Worm (Caenorhabditis elegans) whole organism, mixed stage, embryonic: Measurements from ENCODE around the gene rbm-28.
A peak's percentile ranks its signal among the peaks of the same experiment; 100 is the strongest.

Source experiments
- M03D4.4 ChIP-seq: sonication (generic microtip); optimal IDR thresholded peaks from 2 replicates; lab custom pipeline; 2017; ENCODE audit warnings: mild to moderate bottlenecking, missing genetic modification characterization, missing compliant biosample characterization
- bed-3 ChIP-seq: fragments of 200-800 bp; sonication (Bioruptor generic); optimal IDR thresholded peaks from 3 replicates; lab custom pipeline; 2018; ENCODE audit warnings: mild to moderate bottlenecking, missing genetic modification characterization, moderate library complexity, missing compliant biosample characterization
- blmp-1 ChIP-seq: fragments of 150-350 bp; optimal IDR thresholded peaks from 2 replicates; lab custom pipeline; 2014; ENCODE audit warnings: missing biosample characterization, missing genetic modification characterization
- ceh-39 ChIP-seq: fragments of 150-350 bp; optimal IDR thresholded peaks from 2 replicates; lab custom pipeline; 2014; ENCODE audit warnings: missing biosample characterization, missing genetic modification characterization
- ceh-43 ChIP-seq: fragments of 200-800 bp; sonication (Bioruptor generic); optimal IDR thresholded peaks from 2 replicates; lab custom pipeline; 2018; ENCODE audit warnings: mild to moderate bottlenecking, missing genetic modification characterization, moderate library complexity, missing compliant biosample characterization
- ceh-83 ChIP-seq: fragments of 200-800 bp; sonication (Bioruptor generic); optimal IDR thresholded peaks from 2 replicates; lab custom pipeline; 2018; ENCODE audit warnings: mild to moderate bottlenecking, missing genetic modification characterization, missing compliant biosample characterization
- ces-1 ChIP-seq: fragments of 150-350 bp; optimal IDR thresholded peaks from 2 replicates; lab custom pipeline; 2014; ENCODE audit warnings: missing biosample characterization, missing genetic modification reagents, missing genetic modification characterization
- cnd-1 ChIP-seq: fragments of 200-800 bp; sonication (Bioruptor generic); optimal IDR thresholded peaks from 2 replicates; lab custom pipeline; 2018; ENCODE audit warnings: mild to moderate bottlenecking, missing genetic modification characterization, missing compliant biosample characterization
- drap-1 ChIP-seq: fragments of 200-800 bp; sonication (Bioruptor generic); optimal IDR thresholded peaks from 3 replicates; lab custom pipeline; 2018; ENCODE audit warnings: mild to moderate bottlenecking, missing genetic modification characterization, missing compliant biosample characterization
- elt-1 ChIP-seq: sonication (generic microtip); optimal IDR thresholded peaks from 2 replicates; lab custom pipeline; 2017; ENCODE audit warnings: missing genetic modification characterization, mild to moderate bottlenecking, missing compliant biosample characterization, antibody characterized with exemption, moderate library complexity, borderline replicate concordance; ENCODE audit not compliant: insufficient read depth
- elt-3 ChIP-seq: fragments of 150-350 bp; optimal IDR thresholded peaks from 2 replicates; lab custom pipeline; 2014; ENCODE audit warnings: missing biosample characterization, missing genetic modification characterization
- flh-1 ChIP-seq: fragments of 200-800 bp; sonication (Bioruptor generic); optimal IDR thresholded peaks from 2 replicates; lab custom pipeline; 2018; ENCODE audit warnings: mild to moderate bottlenecking, missing genetic modification characterization, moderate library complexity, missing compliant biosample characterization
- ham-2 ChIP-seq: fragments of 200-800 bp; sonication (Bioruptor generic); optimal IDR thresholded peaks from 2 replicates; lab custom pipeline; 2018; ENCODE audit warnings: mild to moderate bottlenecking, missing genetic modification characterization, missing compliant biosample characterization
- hlh-1 ChIP-seq: fragments of 150-350 bp; optimal IDR thresholded peaks from 2 replicates; lab custom pipeline; 2014; ENCODE audit warnings: missing biosample characterization, missing genetic modification reagents, missing genetic modification characterization
- lin-13 ChIP-seq: fragments of 150-350 bp; optimal IDR thresholded peaks from 2 replicates; lab custom pipeline; 2014; ENCODE audit warnings: missing biosample characterization, missing genetic modification characterization
- lin-32 ChIP-seq: fragments of 200-800 bp; sonication (Bioruptor generic); optimal IDR thresholded peaks from 2 replicates; lab custom pipeline; 2018; ENCODE audit warnings: mild to moderate bottlenecking, missing genetic modification characterization, missing compliant biosample characterization
- lsy-2 ChIP-seq: fragments of 150-350 bp; optimal IDR thresholded peaks from 2 replicates; lab custom pipeline; 2014; ENCODE audit warnings: missing biosample characterization, missing genetic modification characterization
- mab-5 ChIP-seq: fragments of 150-350 bp; optimal IDR thresholded peaks from 2 replicates; lab custom pipeline; 2014; ENCODE audit warnings: missing biosample characterization, missing genetic modification characterization
- mep-1 ChIP-seq: fragments of 150-350 bp; optimal IDR thresholded peaks from 2 replicates; lab custom pipeline; 2017; ENCODE audit warnings: missing biosample characterization, missing genetic modification reagents, missing genetic modification characterization, inconsistent platforms
- mls-2 ChIP-seq: sonication (generic microtip); optimal IDR thresholded peaks from 2 replicates; lab custom pipeline; 2016; ENCODE audit warnings: mild to moderate bottlenecking, missing genetic modification characterization, moderate library complexity, missing compliant biosample characterization
- nhr-12 ChIP-seq: fragments of 150-350 bp; optimal IDR thresholded peaks from 2 replicates; lab custom pipeline; 2014; ENCODE audit warnings: missing biosample characterization, missing genetic modification characterization
- nhr-2 ChIP-seq: fragments of 150-350 bp; optimal IDR thresholded peaks from 2 replicates; lab custom pipeline; 2014; ENCODE audit warnings: missing biosample characterization, missing genetic modification characterization
- nhr-237 ChIP-seq: fragments of 150-350 bp; optimal IDR thresholded peaks from 2 replicates; lab custom pipeline; 2014; ENCODE audit warnings: missing biosample characterization, missing genetic modification characterization
- nhr-28 ChIP-seq: fragments of 150-350 bp; optimal IDR thresholded peaks from 2 replicates; lab custom pipeline; 2014; ENCODE audit warnings: missing biosample characterization, missing genetic modification characterization
- nhr-76 ChIP-seq: sonication (generic microtip); optimal IDR thresholded peaks from 2 replicates; lab custom pipeline; 2017; ENCODE audit warnings: missing biosample characterization, missing genetic modification characterization
- pha-4 ChIP-seq: fragments of 150-350 bp; optimal IDR thresholded peaks from 2 replicates; lab custom pipeline; 2018; ENCODE audit warnings: missing biosample characterization, missing genetic modification reagents, missing genetic modification characterization
- sem-2 ChIP-seq: fragments of 200-800 bp; sonication (Bioruptor generic); optimal IDR thresholded peaks from 2 replicates; lab custom pipeline; 2018; ENCODE audit warnings: mild to moderate bottlenecking, missing genetic modification characterization, missing compliant biosample characterization
- snpc-4 ChIP-seq: fragments of 150-350 bp; optimal IDR thresholded peaks from 2 replicates; lab custom pipeline; 2014; ENCODE audit warnings: missing biosample characterization, missing genetic modification characterization
- sptf-1 ChIP-seq: sonication (generic microtip); optimal IDR thresholded peaks from 2 replicates; lab custom pipeline; 2017; ENCODE audit warnings: mild to moderate bottlenecking, missing genetic modification characterization, moderate library complexity, missing compliant biosample characterization
- tbx-8 ChIP-seq: fragments of 200-800 bp; sonication (Bioruptor generic); optimal IDR thresholded peaks from 2 replicates; lab custom pipeline; 2018; ENCODE audit warnings: mild to moderate bottlenecking, missing genetic modification characterization, moderate library complexity, missing compliant biosample characterization
- unc-120 ChIP-seq: sonication (generic microtip); optimal IDR thresholded peaks from 2 replicates; lab custom pipeline; 2017; ENCODE audit warnings: missing genetic modification characterization, missing compliant biosample characterization; ENCODE audit not compliant: poor library complexity, severe bottlenecking
- unc-39 ChIP-seq: fragments of 150-350 bp; optimal IDR thresholded peaks from 2 replicates; lab custom pipeline; 2014; ENCODE audit warnings: missing biosample characterization, missing genetic modification characterization
- unc-62 ChIP-seq: fragments of 150-350 bp; optimal IDR thresholded peaks from 2 replicates; lab custom pipeline; 2014; ENCODE audit warnings: missing biosample characterization, missing genetic modification reagents, missing genetic modification characterization
- zip-8 ChIP-seq: fragments of 150-350 bp; optimal IDR thresholded peaks from 2 replicates; lab custom pipeline; 2014; ENCODE audit warnings: missing biosample characterization, missing genetic modification characterization
- ztf-11 ChIP-seq: fragments of 150-350 bp; optimal IDR thresholded peaks from 2 replicates; lab custom pipeline; 2014; ENCODE audit warnings: missing biosample characterization, missing genetic modification characterization

Gene rbm-28

DNA sequence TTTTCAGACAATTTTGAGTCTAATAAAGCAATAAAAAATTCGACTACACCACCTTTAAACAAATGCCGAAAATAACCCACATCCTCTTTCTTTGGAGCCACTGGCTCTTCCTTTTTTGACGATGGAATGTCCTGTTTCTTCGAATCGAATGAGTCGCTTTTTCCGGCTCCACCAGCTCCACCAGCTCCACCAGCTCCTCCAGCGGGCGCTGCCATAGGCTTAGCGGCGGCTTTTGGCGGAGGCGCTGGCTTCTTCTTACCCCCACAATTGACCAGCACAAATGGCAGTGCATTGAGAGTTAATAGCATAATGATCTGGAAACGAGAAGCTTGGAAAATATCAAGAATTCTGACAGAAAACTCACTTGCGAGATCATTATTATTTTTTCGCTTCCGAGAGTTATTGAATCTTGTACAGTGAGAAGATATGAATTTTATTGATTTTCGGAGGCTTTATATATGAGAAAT is 19.7 kb downstream of the rbm-28 start, which contains the start of gene Y53F4A.2:
Gene Y53F4A.2 (minus strand): TSS at position 417 of the 467 bp plus-strand sequence.
- TF ChIP-seq lin-13: no peak
- TF ChIP-seq nhr-2: no peak
- TF ChIP-seq unc-120 (tag; lab: Kevin White, UChicago): no peak
- no peak for TF ChIP-seq unc-39 (tag; lab: Kevin White, UChicago)
- TF ChIP-seq unc-62 (GFP tag; lab: Kevin White, UChicago): no peak
- TF ChIP-seq ceh-43 (GFP tag; lab: Kevin White, UChicago): no peak
- no peak for TF ChIP-seq flh-1 (GFP tag; lab: Kevin White, UChicago)
- no peak for TF ChIP-seq pha-4 (tag; lab: Kevin White, UChicago)

DNA sequence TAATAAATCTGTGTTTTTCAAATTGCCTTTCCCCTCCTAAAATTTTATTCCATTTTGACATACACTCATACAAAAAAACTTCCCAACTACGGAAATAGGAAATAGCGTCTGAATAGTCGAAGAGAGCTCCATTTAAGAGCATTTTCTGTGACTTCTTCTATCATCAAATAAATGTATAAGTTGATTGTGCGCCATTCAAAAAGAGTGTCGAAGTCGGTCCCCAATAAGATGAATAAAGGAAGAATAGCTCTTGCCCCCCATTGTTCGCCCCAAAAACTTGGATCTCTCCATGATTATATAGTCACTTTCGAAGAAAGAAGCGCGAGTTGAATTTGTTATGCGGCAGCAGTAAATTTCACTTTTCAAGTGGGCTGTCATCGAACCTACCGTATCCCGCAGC is 35.5 kb downstream of the rbm-28 start:
- TF ChIP-seq blmp-1 (tag; lab: Kevin White, UChicago) (no peak), sem-2 (GFP tag; lab: Kevin White, UChicago) (no peak), nhr-12 (tag; lab: Kevin White, UChicago) (no peak), ces-1 (GFP tag; lab: Kevin White, UChicago) (peak; percentile 50), tbx-8 (no peak)

DNA sequence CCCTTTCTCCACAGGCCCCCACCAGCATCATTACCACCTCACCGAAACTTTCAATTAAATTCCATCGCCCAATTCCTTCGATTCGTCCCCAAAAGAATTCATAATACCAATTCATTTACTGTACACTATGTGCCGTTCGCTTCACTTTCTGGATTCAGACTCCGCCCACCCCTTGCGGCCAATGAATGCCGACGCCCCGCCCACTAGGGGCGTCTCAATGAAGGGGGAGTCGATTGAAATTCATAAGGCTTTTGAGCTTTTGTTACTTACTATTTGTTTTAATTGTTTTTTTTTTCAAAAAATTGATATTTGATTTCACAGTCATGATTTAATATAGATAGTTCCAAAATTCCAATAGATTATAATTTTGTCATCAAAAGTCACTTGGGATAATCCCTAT is 39.4 kb downstream of the rbm-28 start:
- TF ChIP-seq flh-1 (GFP tag; lab: Kevin White, UChicago) (no peak), nhr-28 (no peak), elt-3 (tag; lab: Kevin White, UChicago) (no peak), cnd-1 (tag; lab: Kevin White, UChicago) (no peak), nhr-12 (tag; lab: Kevin White, UChicago) (no peak), blmp-1 (tag; lab: Kevin White, UChicago) (no peak), ces-1 (GFP tag; lab: Kevin White, UChicago) (no peak), lin-13 (no peak), pha-4 (tag; lab: Kevin White, UChicago) (no peak), nhr-2 (no peak), sptf-1 (tag; lab: Kevin White, UChicago) (no peak), elt-1 (tag; lab: Kevin White, UChicago) (no peak), ceh-43 (GFP tag; lab: Kevin White, UChicago) (no peak), ztf-11 (tag; lab: Kevin White, UChicago) (no peak), ceh-39 (tag; lab: Kevin White, UChicago) (no peak), tbx-8 (no peak), nhr-76 (tag; lab: Kevin White, UChicago) (no peak), M03D4.4 (tag; lab: Kevin White, UChicago) (no peak), snpc-4 (tag; lab: Kevin White, UChicago) (no peak), nhr-237 (tag; lab: Kevin White, UChicago) (no peak)

DNA sequence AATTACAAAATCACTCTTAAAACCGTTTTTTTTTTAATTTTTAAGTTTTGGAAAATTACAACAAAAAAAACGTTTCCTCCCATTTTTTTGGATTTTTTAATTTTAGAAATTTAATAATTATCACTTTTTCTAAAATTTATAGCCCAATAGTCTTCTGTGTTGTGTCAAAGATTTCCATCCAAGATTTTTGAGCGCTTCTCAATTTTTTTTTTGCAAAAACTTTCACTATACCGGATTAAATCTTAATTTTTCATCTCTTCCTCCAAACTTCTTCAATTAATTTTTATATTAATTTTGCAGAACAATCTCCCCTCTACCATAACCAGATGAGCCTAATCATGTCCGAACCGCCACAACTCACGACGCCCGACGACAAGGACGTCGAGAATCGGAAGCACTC is 45.1 kb downstream of the rbm-28 start, which contains the start of gene cog-1:
Gene cog-1 (plus strand): TSS at position 301 of the 400 bp plus-strand sequence.
- TF ChIP-seq nhr-2: no peak
- no peak for TF ChIP-seq sptf-1 (tag; lab: Kevin White, UChicago)
- no peak for TF ChIP-seq ces-1 (GFP tag; lab: Kevin White, UChicago)
- no peak for TF ChIP-seq mep-1 (tag; lab: Kevin White, UChicago)
- TF ChIP-seq nhr-237 (tag; lab: Kevin White, UChicago): no peak
- no peak for TF ChIP-seq mab-5 (tag; lab: Kevin White, UChicago)
- no peak for TF ChIP-seq elt-1 (tag; lab: Kevin White, UChicago)
- TF ChIP-seq snpc-4 (tag; lab: Kevin White, UChicago): no peak
- TF ChIP-seq cnd-1 (tag; lab: Kevin White, UChicago): no peak
- no peak for TF ChIP-seq nhr-28
- TF ChIP-seq flh-1 (GFP tag; lab: Kevin White, UChicago): no peak
- no peak for TF ChIP-seq mls-2 (tag; lab: Kevin White, UChicago)
- TF ChIP-seq ceh-39 (tag; lab: Kevin White, UChicago): no peak
- no peak for TF ChIP-seq unc-39 (tag; lab: Kevin White, UChicago)

DNA sequence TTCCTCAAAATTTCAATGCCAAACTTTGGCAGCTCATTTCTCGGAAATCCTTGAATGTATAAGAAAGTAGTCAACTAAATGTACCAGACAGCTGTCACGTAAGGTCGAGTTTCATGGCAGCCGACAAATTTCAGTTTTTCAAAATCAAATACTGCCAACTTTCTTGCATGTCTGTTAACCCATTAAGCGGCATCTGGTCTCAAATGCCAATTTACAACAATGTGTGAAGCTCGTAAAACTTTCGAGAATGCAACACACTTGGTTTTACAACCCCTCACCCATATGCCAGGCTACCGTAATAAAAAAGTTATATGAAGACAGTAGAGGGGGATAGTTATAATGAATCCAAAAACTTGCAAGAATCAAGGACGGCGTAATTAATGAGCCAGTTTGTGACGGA is 46.6 kb downstream of the rbm-28 start:
- no peak for TF ChIP-seq unc-62 (GFP tag; lab: Kevin White, UChicago)
- TF ChIP-seq ham-2 (GFP tag; lab: Kevin White, UChicago): no peak
- no peak for TF ChIP-seq sptf-1 (tag; lab: Kevin White, UChicago)
- TF ChIP-seq lin-32 (GFP tag; lab: Kevin White, UChicago): no peak
- TF ChIP-seq ceh-43 (GFP tag; lab: Kevin White, UChicago): no peak
- TF ChIP-seq drap-1: no peak
- TF ChIP-seq mab-5 (tag; lab: Kevin White, UChicago): no peak
- no peak for TF ChIP-seq mls-2 (tag; lab: Kevin White, UChicago)
- TF ChIP-seq bed-3 (GFP tag; lab: Kevin White, UChicago): no peak
- TF ChIP-seq unc-39 (tag; lab: Kevin White, UChicago): no peak
- TF ChIP-seq ceh-83 (GFP tag; lab: Kevin White, UChicago): no peak
- TF ChIP-seq ztf-11 (tag; lab: Kevin White, UChicago): no peak
- TF ChIP-seq lsy-2 (tag; lab: Kevin White, UChicago): no peak
- no peak for TF ChIP-seq hlh-1
- TF ChIP-seq ceh-39 (tag; lab: Kevin White, UChicago): no peak
- TF ChIP-seq zip-8 (tag; lab: Kevin White, UChicago): no peak
